Worm (Caenorhabditis elegans) whole organism, late embryonic: ENCODE results near the gene irld-47.

Experiments used
- ama-1 ChIP-seq: fragments of 150-350 bp; optimal IDR thresholded peaks from 2 replicates; lab custom pipeline; 2014
- elt-2 ChIP-seq: sonication (generic microtip); optimal IDR thresholded peaks from 2 replicates; lab custom pipeline; 2016; ENCODE audit warnings: missing genetic modification reagents, missing genetic modification characterization, missing compliant biosample characterization
- elt-4 ChIP-seq: sonication (generic microtip); optimal IDR thresholded peaks from 2 replicates; lab custom pipeline; 2016; ENCODE audit warnings: missing genetic modification characterization, missing compliant biosample characterization
- ets-4 ChIP-seq: sonication (generic microtip); optimal IDR thresholded peaks from 2 replicates; lab custom pipeline; 2016; ENCODE audit warnings: missing genetic modification characterization, missing compliant biosample characterization
- nhr-232 ChIP-seq: sonication (generic microtip); optimal IDR thresholded peaks from 2 replicates; lab custom pipeline; 2016; ENCODE audit warnings: missing genetic modification characterization, missing compliant biosample characterization
- pag-3 ChIP-seq: sonication (generic microtip); optimal IDR thresholded peaks from 2 replicates; lab custom pipeline; 2016; ENCODE audit warnings: missing compliant biosample characterization, missing genetic modification characterization, borderline replicate concordance
- pat-9 ChIP-seq: fragments of 200-800 bp; sonication (Bioruptor generic); optimal IDR thresholded peaks from 2 replicates; lab custom pipeline; 2018; ENCODE audit warnings: mild to moderate bottlenecking, missing genetic modification characterization, moderate library complexity, missing compliant biosample characterization
- pha-4 ChIP-seq: fragments of 150-350 bp; optimal IDR thresholded peaks from 2 replicates; lab custom pipeline; 2018; ENCODE audit warnings: missing biosample characterization, missing genetic modification reagents, missing genetic modification characterization
- pros-1 ChIP-seq: fragments of 150-350 bp; optimal IDR thresholded peaks from 2 replicates; lab custom pipeline; 2014; ENCODE audit warnings: missing biosample characterization, missing genetic modification reagents, missing genetic modification characterization
- rnt-1 ChIP-seq: sonication (generic microtip); optimal IDR thresholded peaks from 2 replicates; lab custom pipeline; 2016; ENCODE audit warnings: missing genetic modification characterization, missing compliant biosample characterization
- tbx-2 ChIP-seq: sonication (generic microtip); optimal IDR thresholded peaks from 2 replicates; lab custom pipeline; 2016; ENCODE audit warnings: missing genetic modification characterization, missing compliant biosample characterization
- unc-55 ChIP-seq: sonication (generic microtip); optimal IDR thresholded peaks from 2 replicates; lab custom pipeline; 2017; ENCODE audit warnings: missing biosample characterization, missing genetic modification reagents, missing genetic modification characterization

- TF ChIP-seq pag-3 (tag; lab: Kevin White, UChicago) = no peak
- peak; percentile 49 for TF ChIP-seq elt-2 (tag; lab: Kevin White, UChicago)
- no peak for TF ChIP-seq nhr-232
- TF ChIP-seq pat-9 = no peak
- peak; percentile 82 for TF ChIP-seq tbx-2 (tag; lab: Kevin White, UChicago)
- peak; percentile 55 for TF ChIP-seq ets-4
- TF ChIP-seq rnt-1 (tag; lab: Kevin White, UChicago) = no peak
- no peak for TF ChIP-seq ama-1 (lab: Kevin White, UChicago)
- no peak for TF ChIP-seq pha-4 (tag; lab: Kevin White, UChicago)
- no peak for TF ChIP-seq elt-4 (tag; lab: Kevin White, UChicago)
- no peak for TF ChIP-seq pros-1 (tag; lab: Kevin White, UChicago)
- TF ChIP-seq unc-55 (GFP tag; lab: Kevin White, UChicago) = no peak
Observed at ce11 chrII:7857485-7858010, 35.2 kb upstream of the irld-47 start, which contains the start of the genes cec-3 and T09A5.15.
